Fruit fly (Drosophila melanogaster) S2 (cell line): ENCODE results near the gene DhpD.

Experiments
- CG8478 ChIP-seq: fragments of >200 bp; optimal IDR thresholded peaks from 2 replicates; lab custom pipeline; 2018
- CTCF ChIP-seq, 2 experiments: fragments of >200 bp; optimal IDR thresholded peaks; 2 replicates each; lab custom pipeline; 2018

DhpD gene

DNA sequence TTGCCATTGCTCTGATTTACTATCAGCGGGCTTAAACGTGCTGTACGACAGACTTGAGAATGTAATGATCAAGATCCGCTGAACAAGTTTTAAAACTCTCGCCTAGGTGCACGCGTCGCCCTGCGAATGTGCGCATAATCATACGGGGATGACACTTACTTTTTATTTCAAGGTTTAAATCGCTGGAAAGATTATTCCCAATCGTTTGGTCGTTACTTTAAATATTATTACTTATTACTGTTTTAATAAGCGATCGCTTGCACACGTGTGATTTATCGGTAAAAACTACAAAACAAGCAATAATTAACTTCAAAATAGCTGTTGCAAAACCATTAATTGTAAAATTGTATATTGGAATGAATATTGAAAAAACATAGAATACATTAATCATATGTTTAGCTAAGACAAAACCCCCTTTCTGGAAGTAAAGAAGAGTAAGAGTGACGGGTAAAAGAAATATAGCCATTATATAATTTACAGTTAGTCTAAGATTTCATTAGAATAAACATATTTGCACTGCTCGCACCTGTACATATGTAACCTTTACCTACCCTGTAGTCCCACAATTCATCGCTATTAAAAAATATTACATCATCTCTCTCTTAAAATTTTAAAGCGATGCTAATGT, at the start of gene DhpD:
Gene DhpD (minus strand): TSS at position 102 of the 628 bp plus-strand sequence.
- TF ChIP-seq CG8478 (lab: Kevin White, UChicago) (no peak), CTCF (optimal IDR thresholded peaks at IDR 0.05; lab: Kevin White, UChicago) (no peak)

DNA sequence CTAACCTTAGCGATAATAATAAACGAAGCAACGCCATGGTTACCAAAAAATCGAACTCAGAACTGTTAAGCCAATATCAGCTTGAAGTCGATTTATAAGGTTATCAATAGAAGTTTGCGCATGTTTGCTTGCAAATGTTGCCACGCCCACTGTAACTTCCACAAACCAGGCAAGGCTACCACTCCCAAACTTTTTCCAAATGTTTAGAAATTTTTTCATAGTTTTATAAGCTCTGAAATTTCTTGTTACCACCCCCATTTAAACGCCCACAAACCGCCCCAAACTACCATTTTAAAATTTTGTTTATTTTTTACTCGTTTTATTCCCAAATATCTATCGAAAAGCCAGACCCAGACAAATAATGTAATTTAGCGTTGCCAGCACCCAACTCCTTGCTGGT, 48.8 kb upstream of the DhpD start, which contains the start of gene flip:
Gene flip (minus strand): TSS at position 101 of the 400 bp plus-strand sequence.
- TF ChIP-seq CTCF (optimal IDR thresholded peaks at IDR 0.05; lab: Kevin White, UChicago) (no peak), CG8478 (lab: Kevin White, UChicago) (no peak)

- TF ChIP-seq CG8478 (lab: Kevin White, UChicago) (no peak), CTCF (optimal IDR thresholded peaks at IDR 0.05; lab: Kevin White, UChicago) (no peak)
Observed at dm6 chr3R:4268339-4268738, 39.3 kb upstream of the DhpD start.

dm6 chr3R:4266470-4266869, 37.4 kb upstream of the DhpD start, which contains the start of gene CG1092:
TSS of gene CG1092 (plus strand) at chr3R:4266770.
- TF ChIP-seq CTCF (optimal IDR thresholded peaks at IDR 0.05; lab: Kevin White, UChicago) (no peak), CG8478 (lab: Kevin White, UChicago) (no peak)

- TF ChIP-seq CTCF (optimal IDR thresholded peaks at IDR 0.05; lab: Kevin White, UChicago) (no peak), CG8478 (lab: Kevin White, UChicago) (no peak)
Observed at dm6 chr3R:4256672-4257071, 27.6 kb upstream of the DhpD start, which contains the start of gene Or82a. TSS of gene Or82a (plus strand) at chr3R:4256972.

DNA sequence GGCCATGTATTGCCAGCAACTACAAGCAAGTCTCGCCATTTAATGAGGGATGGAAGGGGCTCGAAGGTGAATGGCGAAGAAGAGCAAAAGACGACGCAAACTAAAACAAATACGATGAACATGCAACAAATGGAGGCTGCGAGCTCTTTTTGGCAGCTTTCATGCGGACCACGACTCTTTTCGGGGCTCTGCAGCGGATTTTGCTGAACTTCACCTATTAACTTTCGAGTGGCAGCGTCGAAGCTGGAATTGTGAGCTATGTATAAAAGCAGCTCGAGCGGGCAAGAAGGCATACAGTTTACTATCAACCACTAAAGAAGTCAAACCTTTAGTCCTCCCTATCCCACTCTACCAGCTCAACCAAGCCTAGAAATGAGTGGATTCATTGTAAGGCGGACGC, 25.4 kb upstream of the DhpD start, which contains the start of gene TwdlV:
Gene TwdlV (plus strand): TSS at position 301 of the 400 bp plus-strand sequence.
- TF ChIP-seq CG8478 (lab: Kevin White, UChicago) = no peak
- no peak for TF ChIP-seq CTCF (optimal IDR thresholded peaks at IDR 0.05; lab: Kevin White, UChicago)

DNA sequence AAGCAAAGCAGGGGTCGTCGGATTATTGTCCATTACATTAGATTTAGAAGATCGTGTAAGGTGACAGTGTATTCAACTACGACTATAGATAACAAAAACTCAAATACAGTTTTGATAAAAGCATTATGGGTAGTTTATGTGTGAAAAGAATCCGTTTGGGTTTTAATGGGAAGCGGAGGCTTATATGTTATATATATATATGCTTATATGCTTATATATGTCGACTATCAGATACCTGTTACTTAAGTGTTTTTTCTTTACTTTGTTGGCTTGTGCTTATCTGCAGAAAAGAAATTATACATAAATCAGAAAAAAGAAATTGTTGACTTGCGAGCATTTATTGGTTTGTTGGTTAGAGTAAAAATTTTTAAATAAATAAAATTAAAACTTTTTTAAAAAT, 23.9 kb upstream of the DhpD start, which contains the start of gene CG14644:
Gene CG14644 (minus strand): TSS at position 101 of the 400 bp plus-strand sequence.
- no peak for TF ChIP-seq CTCF (optimal IDR thresholded peaks at IDR 0.05; lab: Kevin White, UChicago)
- TF ChIP-seq CG8478 (lab: Kevin White, UChicago) = no peak

DNA sequence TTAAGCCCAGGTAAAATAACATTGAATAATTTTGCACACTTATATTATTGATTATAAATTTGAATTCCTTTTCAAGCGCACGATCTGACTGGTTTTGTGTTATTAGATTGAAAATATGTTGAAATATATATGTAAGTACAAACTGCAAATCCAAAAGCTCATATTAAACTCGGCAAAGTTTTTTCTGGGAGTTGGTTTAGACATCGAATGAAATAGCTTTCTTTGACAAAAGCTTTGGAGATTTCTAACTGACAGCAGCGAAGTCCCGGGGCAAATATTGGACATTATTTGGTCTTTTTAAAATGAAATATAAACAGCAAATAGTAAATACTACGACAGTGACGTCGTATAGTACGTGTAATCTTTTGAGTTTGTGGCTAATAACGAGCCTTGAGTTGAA, 22.2 kb upstream of the DhpD start, which contains the start of gene TwdlG:
Gene TwdlG (minus strand): TSS at position 101 of the 400 bp plus-strand sequence.
- no peak for TF ChIP-seq CTCF (optimal IDR thresholded peaks at IDR 0.05; lab: Kevin White, UChicago)
- no peak for TF ChIP-seq CG8478 (lab: Kevin White, UChicago)

- no peak for TF ChIP-seq CG8478 (lab: Kevin White, UChicago)
- TF ChIP-seq CTCF (optimal IDR thresholded peaks at IDR 0.05; lab: Kevin White, UChicago) = no peak
Observed at dm6 chr3R:4249947-4250346, 20.9 kb upstream of the DhpD start.

DNA sequence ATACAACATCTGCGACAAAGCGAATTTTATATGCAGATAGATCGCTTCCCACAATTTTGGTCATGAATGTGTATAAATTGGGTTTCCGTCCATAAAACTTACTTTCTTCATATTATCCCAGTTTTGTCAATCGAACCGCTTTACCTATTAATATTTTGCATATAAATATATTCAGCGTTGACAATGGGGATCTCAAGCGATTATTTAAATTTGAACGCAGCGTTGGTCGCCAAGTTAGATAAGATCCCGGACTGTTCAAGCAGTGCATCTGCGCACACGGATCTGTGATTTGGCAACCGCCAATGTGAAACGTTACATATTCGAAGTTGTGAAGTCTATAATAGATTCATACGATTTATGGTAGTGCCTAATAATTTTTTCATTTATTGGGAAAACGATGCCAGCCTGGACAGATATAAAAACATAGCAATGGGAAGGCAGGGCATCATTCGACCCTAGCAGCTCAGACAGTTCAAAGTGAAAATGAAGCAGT, 17.6 kb upstream of the DhpD start, which contains the start of gene TwdlF:
Gene TwdlF (plus strand): TSS at position 443 of the 493 bp plus-strand sequence.
- TF ChIP-seq CTCF (optimal IDR thresholded peaks at IDR 0.05; lab: Kevin White, UChicago) (no peak), CG8478 (lab: Kevin White, UChicago) (no peak)

dm6 chr3R:4243096-4243940, 14.3 kb upstream of the DhpD start, which contains the start of gene CG34305:
TSS of gene CG34305 (minus strand) at chr3R:4243146.
- TF ChIP-seq CTCF (optimal IDR thresholded peaks at IDR 0.05; lab: Kevin White, UChicago) = no peak
- TF ChIP-seq CG8478 (lab: Kevin White, UChicago) = no peak

dm6 chr3R:4242209-4242887, 13.3 kb upstream of the DhpD start, which contains the start of gene CG14642:
TSS of gene CG14642 (minus strand) at chr3R:4242717.
- TF ChIP-seq CG8478 (lab: Kevin White, UChicago) (no peak), CTCF (optimal IDR thresholded peaks at IDR 0.05; lab: Kevin White, UChicago) (no peak)

dm6 chr3R:4241776-4242175, 12.7 kb upstream of the DhpD start:
- TF ChIP-seq CTCF (optimal IDR thresholded peaks at IDR 0.05; lab: Kevin White, UChicago) (no peak), CG8478 (lab: Kevin White, UChicago) (no peak)

DNA sequence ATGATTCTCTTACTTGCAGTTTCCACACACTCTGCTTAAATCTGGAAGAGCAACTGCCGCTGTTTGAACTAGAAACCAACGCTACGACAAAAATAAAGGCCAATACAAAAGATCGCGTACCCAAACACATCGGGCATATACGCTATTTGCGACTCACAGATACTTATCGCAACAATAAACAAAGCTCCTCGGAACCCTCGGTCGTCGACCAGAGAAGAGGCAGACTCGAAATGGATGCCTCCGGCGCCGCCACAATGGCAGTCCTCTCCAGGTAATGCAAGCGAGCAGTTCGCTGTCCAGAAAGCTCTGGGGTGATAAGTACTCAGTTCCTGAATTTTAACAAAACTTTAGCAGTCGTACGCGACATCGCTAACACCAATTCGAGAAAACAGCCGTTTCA, 7.5 kb upstream of the DhpD start:
- TF ChIP-seq CTCF (optimal IDR thresholded peaks at IDR 0.05; lab: Kevin White, UChicago) = no peak
- TF ChIP-seq CG8478 (lab: Kevin White, UChicago) = no peak
